Fruit fly (Drosophila melanogaster) whole organism, embryonic: Measurements from ENCODE around the gene idc.
A peak's percentile ranks its signal among the peaks of the same experiment; 100 is the strongest.

Experiments used
- Adf1 ChIP-seq: fragments of 200-800 bp; sonication (Bioruptor generic); IDR thresholded peaks from 2 replicates; pipeline ENCODE4 v1.3.6; 2022; ENCODE audit warnings: missing biosample characterization, missing genetic modification characterization
- Bdp1 ChIP-seq: fragments of 200-800 bp; sonication (Bioruptor generic); optimal IDR thresholded peaks from 3 replicates; lab custom pipeline; 2016; ENCODE audit warnings: missing biosample characterization, missing genetic modification characterization
- CG10274 ChIP-seq: fragments of 200-800 bp; sonication (Bioruptor generic); optimal IDR thresholded peaks from 3 replicates; lab custom pipeline; 2017; ENCODE audit warnings: missing biosample characterization, mild to moderate bottlenecking, missing genetic modification characterization
- CG10979 ChIP-seq: fragments of 200-800 bp; sonication (Bioruptor generic); optimal IDR thresholded peaks from 2 replicates; lab custom pipeline; 2018; ENCODE audit warnings: missing biosample characterization, mild to moderate bottlenecking, missing genetic modification characterization, moderate library complexity
- CG13894 ChIP-seq: fragments of 200-800 bp; sonication (Bioruptor generic); optimal IDR thresholded peaks from 3 replicates; lab custom pipeline; 2018; ENCODE audit warnings: missing biosample characterization, mild to moderate bottlenecking, missing genetic modification characterization, moderate library complexity
- CG14667 ChIP-seq: fragments of 200-800 bp; sonication (Bioruptor generic); IDR thresholded peaks from 2 replicates; pipeline ENCODE4 v1.3.6; 2022; ENCODE audit warnings: missing biosample characterization, missing genetic modification characterization
- CG14965 ChIP-seq: fragments of 200-800 bp; sonication (Bioruptor generic); optimal IDR thresholded peaks from 2 replicates; lab custom pipeline; 2016; ENCODE audit warnings: missing biosample characterization, missing genetic modification characterization, borderline replicate concordance
- CG1529 ChIP-seq: fragments of 200-800 bp; sonication (Bioruptor generic); optimal IDR thresholded peaks from 3 replicates; lab custom pipeline; 2018; ENCODE audit warnings: missing biosample characterization, missing genetic modification characterization
- CG18262 ChIP-seq: fragments of 200-800 bp; optimal IDR thresholded peaks from 3 replicates; lab custom pipeline; 2019; ENCODE audit warnings: missing biosample characterization, mild to moderate bottlenecking, missing genetic modification characterization, moderate library complexity
- CG2116 ChIP-seq: fragments of 200-800 bp; sonication (Bioruptor generic); optimal IDR thresholded peaks from 3 replicates; lab custom pipeline; 2018; ENCODE audit warnings: missing biosample characterization, mild to moderate bottlenecking, missing genetic modification characterization
- CG2875 ChIP-seq: fragments of 200-800 bp; sonication (Bioruptor generic); optimal IDR thresholded peaks from 2 replicates; lab custom pipeline; 2017; ENCODE audit warnings: missing biosample characterization, mild to moderate bottlenecking, missing genetic modification characterization, missing genetic modification reagents
- CG31441 ChIP-seq: fragments of 200-800 bp; sonication (Bioruptor generic); IDR thresholded peaks from 2 replicates; pipeline ENCODE4 v1.3.6; 2022; ENCODE audit warnings: missing biosample characterization, missing genetic modification characterization
- CG32532 ChIP-seq: fragments of 200-800 bp; sonication (Bioruptor generic); IDR thresholded peaks from 2 replicates; pipeline ENCODE4 v1.3.6; 2022; ENCODE audit warnings: missing biosample characterization, missing genetic modification characterization
- CG34224 ChIP-seq: fragments of 200-800 bp; sonication (Bioruptor generic); IDR thresholded peaks from 3 replicates; pipeline ENCODE4 v1.3.6; 2022; ENCODE audit warnings: missing biosample characterization, missing genetic modification characterization; ENCODE audit not compliant: partially characterized antibody
- CG4424 ChIP-seq: fragments of 200-800 bp; sonication (Bioruptor generic); optimal IDR thresholded peaks from 3 replicates; lab custom pipeline; 2016; ENCODE audit warnings: missing biosample characterization, missing genetic modification characterization
- CG4707 ChIP-seq: fragments of 200-800 bp; sonication (Bioruptor generic); optimal IDR thresholded peaks from 2 replicates; lab custom pipeline; 2018; ENCODE audit warnings: missing biosample characterization, mild to moderate bottlenecking, missing genetic modification characterization, moderate library complexity
- CG6175 ChIP-seq: fragments of 200-800 bp; sonication (Bioruptor generic); IDR thresholded peaks from 3 replicates; pipeline ENCODE4 v1.3.6; 2022; ENCODE audit warnings: missing biosample characterization, missing genetic modification characterization
- CG8089 ChIP-seq: fragments of 200-800 bp; sonication (Bioruptor generic); optimal IDR thresholded peaks from 3 replicates; lab custom pipeline; 2016; ENCODE audit warnings: missing biosample characterization, missing genetic modification characterization
- CG9932 ChIP-seq: fragments of 200-800 bp; sonication (Bioruptor generic); IDR thresholded peaks from 2 replicates; pipeline ENCODE4 v1.3.6; 2022; ENCODE audit warnings: missing biosample characterization, missing genetic modification characterization
- CHES-1-like ChIP-seq: fragments of 200-800 bp; sonication (Bioruptor generic); optimal IDR thresholded peaks from 2 replicates; lab custom pipeline; 2016; ENCODE audit warnings: missing biosample characterization, missing genetic modification characterization
- Dref ChIP-seq: fragments of 200-800 bp; sonication (Bioruptor generic); IDR thresholded peaks from 2 replicates; pipeline ENCODE4 v1.3.6; 2022; ENCODE audit warnings: missing biosample characterization, missing genetic modification characterization
- E2f2 ChIP-seq: fragments of 200-800 bp; sonication (Bioruptor generic); IDR thresholded peaks from 2 replicates; pipeline ENCODE4 v1.3.6; 2022; ENCODE audit warnings: missing biosample characterization, missing genetic modification characterization
- Elba2 ChIP-seq: fragments of 200-800 bp; sonication (Bioruptor generic); optimal IDR thresholded peaks from 3 replicates; lab custom pipeline; 2016; ENCODE audit warnings: missing biosample characterization, missing genetic modification characterization
- Ets65A ChIP-seq: fragments of 200-800 bp; sonication (Bioruptor generic); peaks from one replicate; lab custom pipeline; 2016; ENCODE audit warnings: missing biosample characterization, missing genetic modification characterization
- HLH4C ChIP-seq: fragments of 200-800 bp; sonication (Bioruptor generic); IDR thresholded peaks from 3 replicates; pipeline ENCODE4 v1.3.6; 2022; ENCODE audit warnings: missing biosample characterization, missing genetic modification characterization; ENCODE audit not compliant: partially characterized antibody
- HLH54F ChIP-seq: fragments of 200-800 bp; sonication (Bioruptor generic); optimal IDR thresholded peaks from 3 replicates; lab custom pipeline; 2016; ENCODE audit warnings: missing biosample characterization, missing genetic modification characterization
- HmgD ChIP-seq: fragments of 200-800 bp; sonication (Bioruptor generic); optimal IDR thresholded peaks from 3 replicates; lab custom pipeline; 2016; ENCODE audit warnings: missing biosample characterization, missing genetic modification characterization
- Hr3 ChIP-seq: fragments of 200-800 bp; sonication (Bioruptor generic); optimal IDR thresholded peaks from 3 replicates; lab custom pipeline; 2016; ENCODE audit warnings: missing biosample characterization, missing genetic modification characterization
- Hr51 ChIP-seq, 2 experiments: fragments of 200-800 bp; sonication (Bioruptor generic); optimal IDR thresholded peaks; 2 replicates in 1 of 2; 3 replicates in 1 of 2; lab custom pipeline; 2016 to 2018; ENCODE audit warnings: missing biosample characterization in 2 of 2, missing genetic modification characterization in 2 of 2, mild to moderate bottlenecking in 1 of 2, moderate library complexity in 1 of 2
- Kr ChIP-seq: fragments of 200-800 bp; sonication (Bioruptor generic); optimal IDR thresholded peaks from 2 replicates; lab custom pipeline; 2017; ENCODE audit warnings: missing biosample characterization, mild to moderate bottlenecking, missing genetic modification characterization
- Lpt ChIP-seq: fragments of >200 bp; optimal IDR thresholded peaks from 2 replicates; lab custom pipeline; 2018; ENCODE audit warnings: missing biosample characterization, missing genetic modification characterization
- Med ChIP-seq: fragments of 200-800 bp; sonication (Bioruptor generic); peaks from one replicate; lab custom pipeline; 2016; ENCODE audit warnings: missing biosample characterization, missing genetic modification characterization, mild to moderate bottlenecking, inconsistent platforms, moderate library complexity
- NFAT ChIP-seq: fragments of 200-800 bp; sonication (Bioruptor generic); IDR thresholded peaks from 2 replicates; pipeline ENCODE4 v1.3.6; 2022; ENCODE audit warnings: missing biosample characterization, missing genetic modification characterization
- Oli ChIP-seq: fragments of 200-800 bp; sonication (Bioruptor generic); optimal IDR thresholded peaks from 2 replicates; lab custom pipeline; 2018; ENCODE audit warnings: missing biosample characterization, mild to moderate bottlenecking, missing genetic modification characterization, moderate library complexity
- Ptx1 ChIP-seq: fragments of 200-800 bp; sonication (Bioruptor generic); IDR thresholded peaks from 2 replicates; pipeline ENCODE4 v1.3.6; 2022; ENCODE audit warnings: missing biosample characterization, missing genetic modification characterization
- Rx ChIP-seq: fragments of 200-800 bp; sonication (Bioruptor generic); IDR thresholded peaks from 2 replicates; pipeline ENCODE4 v1.3.6; 2022; ENCODE audit warnings: missing biosample characterization, missing genetic modification characterization
- Sin3A ChIP-seq: fragments of >200 bp; optimal IDR thresholded peaks from 2 replicates; lab custom pipeline; 2018
- Taf1 ChIP-seq: fragments of 200-800 bp; sonication (Bioruptor generic); IDR thresholded peaks from 2 replicates; pipeline ENCODE4 v1.3.6; 2022; ENCODE audit warnings: missing biosample characterization, missing genetic modification characterization
- ato ChIP-seq: fragments of 200-800 bp; sonication (Bioruptor generic); IDR thresholded peaks from 2 replicates; pipeline ENCODE4 v1.3.6; 2022; ENCODE audit warnings: missing biosample characterization, missing genetic modification characterization; ENCODE audit not compliant: partially characterized antibody
- cad ChIP-seq: fragments of >200 bp; optimal IDR thresholded peaks from 2 replicates; lab custom pipeline; 2017; ENCODE audit warnings: missing biosample characterization, missing genetic modification characterization
- dmrt99B ChIP-seq: fragments of 200-800 bp; sonication (Bioruptor generic); optimal IDR thresholded peaks from 2 replicates; lab custom pipeline; 2018; ENCODE audit warnings: missing biosample characterization, mild to moderate bottlenecking, missing genetic modification characterization, moderate library complexity
- jigr1 ChIP-seq: fragments of 200-800 bp; sonication (Bioruptor generic); IDR thresholded peaks from 3 replicates; pipeline ENCODE4 v1.3.6; 2022; ENCODE audit warnings: missing biosample characterization, missing genetic modification characterization
- lab ChIP-seq: fragments of 200-800 bp; sonication (Bioruptor generic); optimal IDR thresholded peaks from 3 replicates; lab custom pipeline; 2017; ENCODE audit warnings: missing biosample characterization, missing genetic modification characterization, mild to moderate bottlenecking, moderate library complexity, missing genetic modification reagents
- lov ChIP-seq, 2 experiments: fragments of 200-800 bp in 1 of 2; fragments of >200 bp in 1 of 2; sonication (Bioruptor generic) in 1 of 2; IDR thresholded peaks in 1 of 2; optimal IDR thresholded peaks in 1 of 2; 2 replicates in 1 of 2; 3 replicates in 1 of 2; pipeline versions ENCODE4 v1.3.6 to Lab custom; 2017 to 2022; ENCODE audit warnings: missing biosample characterization in 1 of 2, missing genetic modification characterization in 1 of 2
- p53 ChIP-seq: fragments of 200-800 bp; sonication (Bioruptor generic); optimal IDR thresholded peaks from 2 replicates; lab custom pipeline; 2016; ENCODE audit warnings: missing biosample characterization, missing genetic modification characterization
- pzg ChIP-seq: fragments of 200-800 bp; sonication (Bioruptor generic); optimal IDR thresholded peaks from 3 replicates; lab custom pipeline; 2018; ENCODE audit warnings: missing biosample characterization, mild to moderate bottlenecking, missing genetic modification characterization, moderate library complexity
- sens ChIP-seq: fragments of 200-800 bp; sonication (Bioruptor generic); peaks from one replicate; lab custom pipeline; 2016; ENCODE audit warnings: missing biosample characterization, missing genetic modification characterization
- slou ChIP-seq: fragments of 200-800 bp; sonication (Bioruptor generic); optimal IDR thresholded peaks from 3 replicates; lab custom pipeline; 2016; ENCODE audit warnings: missing biosample characterization, missing genetic modification characterization
- sug ChIP-seq: fragments of 200-800 bp; optimal IDR thresholded peaks from 2 replicates; lab custom pipeline; 2019; ENCODE audit warnings: missing biosample characterization, mild to moderate bottlenecking, missing genetic modification characterization, moderate library complexity
- tna ChIP-seq: fragments of 200-800 bp; sonication (Bioruptor generic); IDR thresholded peaks from 2 replicates; pipeline ENCODE4 v1.3.6; 2022; ENCODE audit warnings: missing biosample characterization, missing genetic modification characterization; ENCODE audit not compliant: partially characterized antibody
- trem ChIP-seq: fragments of 200-800 bp; optimal IDR thresholded peaks from 3 replicates; lab custom pipeline; 2019; ENCODE audit warnings: missing biosample characterization, mild to moderate bottlenecking, missing genetic modification characterization, moderate library complexity
- unc-4 ChIP-seq: fragments of 200-800 bp; sonication (Bioruptor generic); IDR thresholded peaks from 2 replicates; pipeline ENCODE4 v1.3.6; 2022; ENCODE audit warnings: missing biosample characterization, missing genetic modification characterization; ENCODE audit not compliant: partially characterized antibody

The idc gene

DNA sequence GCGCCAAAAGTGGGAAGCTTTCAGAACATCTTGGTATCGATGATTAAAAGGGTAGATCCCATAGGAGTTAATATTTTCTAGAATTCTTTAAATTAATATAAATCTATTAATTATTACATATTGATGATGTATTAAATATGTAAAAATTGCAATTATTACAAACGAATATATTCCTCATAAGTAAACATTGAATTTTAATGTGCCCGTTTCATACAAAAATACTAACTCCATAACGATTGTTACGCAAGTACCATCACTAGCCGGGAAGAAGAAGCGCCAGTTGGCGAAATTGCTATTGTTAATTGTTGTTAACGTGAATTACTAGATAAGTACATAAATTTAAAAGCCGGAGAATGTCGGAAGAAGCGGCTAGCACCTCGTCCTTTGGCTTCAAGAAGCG lies 25.9 kb downstream of the idc start, which contains the start of gene mdlc (continued):
- TF ChIP-seq Hr3 (GFP tag; lab: Kevin White, UChicago) (peak; percentile 40), cad (GFP tag; lab: Kevin White, UChicago) (no peak), sug (tag; lab: Kevin White, UChicago) (peak; percentile 39), CG9932 (peak; percentile 55; the same call in 1 of the 2 replicates), ato (no peak), E2f2 (GFP tag; lab: Robert Waterston, UW) (peak; percentile 64), HLH54F (GFP tag; lab: Kevin White, UChicago) (no peak), CG34224 (GFP tag; lab: Robert Waterston, UW) (peak; percentile 38; the same call in 1 of the 3 replicates), CG14965 (GFP tag; lab: Kevin White, UChicago) (no peak), Sin3A (lab: Kevin White, UChicago) (peak; percentile 51), CG31441 (GFP tag; lab: Robert Waterston, UW) (peak; percentile 31; the same call in 1 of the 2 replicates), CG10274 (GFP tag; lab: Kevin White, UChicago) (no peak), HLH4C (no peak), Hr51 (GFP tag; optimal IDR thresholded peaks at IDR 0.05; lab: Kevin White, UChicago) (peak in 1 of 2 experiments; percentile 16), CG4424 (GFP tag; lab: Kevin White, UChicago) (peak; percentile 25), NFAT (GFP tag; lab: Robert Waterston, UW) (no peak), Oli (no peak), CG10979 (tag; lab: Kevin White, UChicago) (no peak), Ets65A (GFP tag; lab: Kevin White, UChicago) (peak; percentile 84), lab (GFP tag; lab: Kevin White, UChicago) (no peak), CHES-1-like (no peak), pzg (GFP tag; lab: Kevin White, UChicago) (peak; percentile 38), unc-4 (GFP tag; lab: Robert Waterston, UW) (peak; percentile 61), Lpt (GFP tag; lab: Kevin White, UChicago) (no peak), dmrt99B (tag; lab: Kevin White, UChicago) (no peak), Elba2 (GFP tag; lab: Kevin White, UChicago) (peak; percentile 6), Taf1 (GFP tag; lab: Robert Waterston, UW) (no peak), CG14667 (GFP tag; lab: Robert Waterston, UW) (no peak), CG1529 (GFP tag; lab: Kevin White, UChicago) (no peak), CG18262 (tag; lab: Kevin White, UChicago) (no peak), Adf1 (GFP tag; lab: Robert Waterston, UW) (no peak), trem (peak; percentile 35), HmgD (GFP tag; lab: Kevin White, UChicago) (no peak), Bdp1 (GFP tag; lab: Kevin White, UChicago) (no peak), CG2875 (GFP tag; lab: Kevin White, UChicago) (no peak), CG13894 (tag; lab: Kevin White, UChicago) (no peak), CG4707 (GFP tag; lab: Kevin White, UChicago) (no peak), sens (peak; percentile 26), CG32532 (GFP tag; lab: Robert Waterston, UW) (no peak), Dref (peak; percentile 42), slou (GFP tag; lab: Kevin White, UChicago) (no peak), Kr (GFP tag; lab: Kevin White, UChicago) (no peak), p53 (GFP tag; lab: Kevin White, UChicago) (no peak), CG8089 (GFP tag; lab: Kevin White, UChicago) (no peak), jigr1 (no peak), Rx (GFP tag; lab: Robert Waterston, UW) (no peak), tna (GFP tag; lab: Robert Waterston, UW) (no peak), Ptx1 (GFP tag; lab: Robert Waterston, UW) (no peak), CG2116 (peak; percentile 15), lov (optimal IDR thresholded peaks at IDR 0.05; lab: Kevin White, UChicago) (no peak), lov (GFP tag; IDR thresholded peaks at IDR 0.05; lab: Robert Waterston, UW) (no peak), CG6175 (GFP tag; lab: Robert Waterston, UW) (no peak), Med (GFP tag; lab: Kevin White, UChicago) (peak; percentile 63)
